Fruit fly (Drosophila melanogaster) whole organism, embryonic: ENCODE results near the gene Pat1.

Experiments used
- B-H1 ChIP-seq: fragments of 200-800 bp; sonication (Bioruptor generic); IDR thresholded peaks from 3 replicates; pipeline ENCODE4 v1.3.6; 2022; ENCODE audit warnings: missing biosample characterization, missing genetic modification characterization
- BEAF-32 ChIP-seq: fragments of 200-800 bp; sonication (Bioruptor generic); optimal IDR thresholded peaks from 3 replicates; lab custom pipeline; 2017; ENCODE audit warnings: missing biosample characterization, missing genetic modification characterization, mild to moderate bottlenecking, moderate library complexity, missing genetic modification reagents
- Bdp1 ChIP-seq: fragments of 200-800 bp; sonication (Bioruptor generic); optimal IDR thresholded peaks from 3 replicates; lab custom pipeline; 2016; ENCODE audit warnings: missing biosample characterization, missing genetic modification characterization
- Blimp-1 ChIP-seq: fragments of 200-800 bp; sonication (Bioruptor generic); optimal IDR thresholded peaks from 3 replicates; lab custom pipeline; 2018; ENCODE audit warnings: missing biosample characterization, missing genetic modification characterization, mild to moderate bottlenecking, moderate library complexity, missing genetic modification reagents
- CG10267 ChIP-seq: fragments of 200-800 bp; sonication (Bioruptor generic); optimal IDR thresholded peaks from 2 replicates; lab custom pipeline; 2018; ENCODE audit warnings: missing biosample characterization, mild to moderate bottlenecking, missing genetic modification characterization, moderate library complexity
- CG10565 ChIP-seq: fragments of 200-800 bp; sonication (Bioruptor generic); optimal IDR thresholded peaks from 3 replicates; lab custom pipeline; 2016; ENCODE audit warnings: missing biosample characterization, mild to moderate bottlenecking, missing genetic modification characterization
- CG11456 ChIP-seq: fragments of 200-800 bp; sonication (Bioruptor generic); IDR thresholded peaks from 3 replicates; pipeline ENCODE4 v1.3.6; 2022; ENCODE audit warnings: missing biosample characterization, missing genetic modification characterization
- CG11504 ChIP-seq: fragments of 200-800 bp; sonication (Bioruptor generic); optimal IDR thresholded peaks from 3 replicates; lab custom pipeline; 2019; ENCODE audit warnings: missing biosample characterization, mild to moderate bottlenecking, missing genetic modification characterization, moderate library complexity
- CG13775 ChIP-seq: fragments of 200-800 bp; sonication (Bioruptor generic); optimal IDR thresholded peaks from 3 replicates; lab custom pipeline; 2017; ENCODE audit warnings: missing biosample characterization, mild to moderate bottlenecking, missing genetic modification characterization
- CG15011 ChIP-seq: fragments of 200-800 bp; sonication (Bioruptor generic); optimal IDR thresholded peaks from 3 replicates; lab custom pipeline; 2018; ENCODE audit warnings: missing biosample characterization, mild to moderate bottlenecking, missing genetic modification characterization
- CG17361 ChIP-seq: fragments of 200-800 bp; sonication (Bioruptor generic); IDR thresholded peaks from 3 replicates; pipeline ENCODE4 v1.3.6; 2022; ENCODE audit warnings: missing biosample characterization, missing genetic modification characterization
- CG2116 ChIP-seq: fragments of 200-800 bp; sonication (Bioruptor generic); optimal IDR thresholded peaks from 3 replicates; lab custom pipeline; 2018; ENCODE audit warnings: missing biosample characterization, mild to moderate bottlenecking, missing genetic modification characterization
- CG2712 ChIP-seq: fragments of 200-800 bp; optimal IDR thresholded peaks from 3 replicates; lab custom pipeline; 2019; ENCODE audit warnings: missing biosample characterization, mild to moderate bottlenecking, missing genetic modification characterization, moderate library complexity
- CG3995 ChIP-seq: fragments of 200-800 bp; sonication (Bioruptor generic); optimal IDR thresholded peaks from 3 replicates; lab custom pipeline; 2016; ENCODE audit warnings: missing biosample characterization, missing genetic modification characterization
- CG42726 ChIP-seq: fragments of 200-800 bp; sonication (Bioruptor generic); IDR thresholded peaks from 2 replicates; pipeline ENCODE4 v1.3.6; 2022; ENCODE audit warnings: missing biosample characterization, missing genetic modification characterization; ENCODE audit not compliant: partially characterized antibody
- CG6813 ChIP-seq: fragments of 200-800 bp; sonication (Bioruptor generic); optimal IDR thresholded peaks from 2 replicates; lab custom pipeline; 2017; ENCODE audit warnings: missing biosample characterization, missing genetic modification characterization, mild to moderate bottlenecking, moderate library complexity, missing genetic modification reagents
- CG7271 ChIP-seq: fragments of 200-800 bp; sonication (Bioruptor generic); optimal IDR thresholded peaks from 2 replicates; lab custom pipeline; 2018; ENCODE audit warnings: missing biosample characterization, mild to moderate bottlenecking, missing genetic modification characterization, moderate library complexity
- CTCF ChIP-seq: fragments of 200-800 bp; sonication (Bioruptor generic); optimal IDR thresholded peaks from 2 replicates; lab custom pipeline; 2017; ENCODE audit warnings: missing biosample characterization, mild to moderate bottlenecking, missing genetic modification characterization, moderate library complexity
- Dip2 ChIP-seq: fragments of 200-800 bp; sonication (Bioruptor generic); IDR thresholded peaks from 2 replicates; pipeline ENCODE4 v1.3.6; 2022; ENCODE audit warnings: missing biosample characterization, missing genetic modification characterization
- Doc3 ChIP-seq: fragments of 200-800 bp; sonication (Bioruptor generic); IDR thresholded peaks from 3 replicates; pipeline ENCODE4 v1.3.6; 2022; ENCODE audit warnings: missing biosample characterization, missing genetic modification characterization; ENCODE audit not compliant: partially characterized antibody
- Dp ChIP-seq: fragments of 200-800 bp; sonication (Bioruptor generic); optimal IDR thresholded peaks from 2 replicates; lab custom pipeline; 2018; ENCODE audit warnings: missing biosample characterization, mild to moderate bottlenecking, missing genetic modification characterization, moderate library complexity
- Hand ChIP-seq: fragments of 200-800 bp; sonication (Bioruptor generic); optimal IDR thresholded peaks from 2 replicates; lab custom pipeline; 2017; ENCODE audit warnings: mild to moderate bottlenecking, missing biosample characterization, missing genetic modification reagents, missing genetic modification characterization
- Hr78 ChIP-seq, 2 experiments: fragments of 200-800 bp in 1 of 2; fragments of >200 bp in 1 of 2; sonication (Bioruptor generic) in 1 of 2; optimal IDR thresholded peaks; 2 replicates each; lab custom pipeline; 2017 to 2019; ENCODE audit warnings: missing biosample characterization in 2 of 2, missing genetic modification characterization in 2 of 2, mild to moderate bottlenecking in 1 of 2, moderate library complexity in 1 of 2
- Max ChIP-seq: fragments of 200-800 bp; sonication (Bioruptor generic); optimal IDR thresholded peaks from 2 replicates; lab custom pipeline; 2016; ENCODE audit warnings: missing biosample characterization, mild to moderate bottlenecking, missing genetic modification characterization
- Myb ChIP-seq: fragments of 200-800 bp; sonication (Bioruptor generic); optimal IDR thresholded peaks from 2 replicates; lab custom pipeline; 2016; ENCODE audit warnings: missing biosample characterization, missing genetic modification characterization
- NK7.1 ChIP-seq: fragments of 200-800 bp; sonication (Bioruptor generic); optimal IDR thresholded peaks from 3 replicates; lab custom pipeline; 2016; ENCODE audit warnings: missing biosample characterization, missing genetic modification characterization
- Neu2 ChIP-seq: fragments of 200-800 bp; sonication (Bioruptor generic); optimal IDR thresholded peaks from 3 replicates; lab custom pipeline; 2016; ENCODE audit warnings: missing biosample characterization, missing genetic modification characterization, borderline replicate concordance
- NfI ChIP-seq: fragments of 200-800 bp; sonication (Bioruptor generic); optimal IDR thresholded peaks from 3 replicates; lab custom pipeline; 2018; ENCODE audit warnings: missing biosample characterization, mild to moderate bottlenecking, missing genetic modification characterization, moderate library complexity
- Sox102F ChIP-seq: fragments of 200-800 bp; sonication (Bioruptor generic); optimal IDR thresholded peaks from 2 replicates; lab custom pipeline; 2018; ENCODE audit warnings: missing biosample characterization, mild to moderate bottlenecking, missing genetic modification characterization, moderate library complexity
- TFAM ChIP-seq: fragments of 200-800 bp; sonication (Bioruptor generic); optimal IDR thresholded peaks from 2 replicates; lab custom pipeline; 2017; ENCODE audit warnings: missing biosample characterization, missing genetic modification characterization, inconsistent platforms
- Vsx1 ChIP-seq: fragments of 200-800 bp; sonication (Bioruptor generic); optimal IDR thresholded peaks from 2 replicates; lab custom pipeline; 2017; ENCODE audit warnings: missing biosample characterization, mild to moderate bottlenecking, missing genetic modification characterization, missing genetic modification reagents
- YL-1 ChIP-seq: fragments of 200-800 bp; sonication (Bioruptor generic); optimal IDR thresholded peaks from 3 replicates; lab custom pipeline; 2017; ENCODE audit warnings: missing biosample characterization, mild to moderate bottlenecking, missing genetic modification characterization
- aop ChIP-seq: fragments of 200-800 bp; sonication (Bioruptor generic); IDR thresholded peaks from 2 replicates; pipeline ENCODE4 v1.3.6; 2022; ENCODE audit warnings: missing biosample characterization, missing genetic modification characterization
- ara ChIP-seq: fragments of 200-800 bp; sonication (Bioruptor generic); IDR thresholded peaks from 2 replicates; pipeline ENCODE4 v1.3.6; 2022; ENCODE audit warnings: missing biosample characterization, missing genetic modification characterization
- ase ChIP-seq: fragments of 200-800 bp; sonication (Bioruptor generic); IDR thresholded peaks from 3 replicates; pipeline ENCODE4 v1.3.6; 2022; ENCODE audit warnings: missing biosample characterization, missing genetic modification characterization
- bowl ChIP-seq: fragments of 200-800 bp; sonication (Bioruptor generic); IDR thresholded peaks from 2 replicates; pipeline ENCODE4 v1.3.6; 2022; ENCODE audit warnings: missing biosample characterization, missing genetic modification characterization
- dpn ChIP-seq, 2 experiments: fragments of 200-800 bp; sonication (Bioruptor generic); optimal IDR thresholded peaks; 3 replicates each; lab custom pipeline; 2016; ENCODE audit warnings: missing biosample characterization in 2 of 2, missing genetic modification characterization in 2 of 2
- insv ChIP-seq, 2 experiments: fragments of 200-800 bp; sonication (Bioruptor generic); optimal IDR thresholded peaks; 3 replicates each; lab custom pipeline; 2016 to 2018; ENCODE audit warnings: missing biosample characterization in 2 of 2, missing genetic modification characterization in 2 of 2
- klu ChIP-seq: fragments of 200-800 bp; sonication (Bioruptor generic); IDR thresholded peaks from 2 replicates; pipeline ENCODE4 v1.3.6; 2022; ENCODE audit warnings: missing biosample characterization, missing genetic modification characterization
- lov ChIP-seq, 2 experiments: fragments of 200-800 bp in 1 of 2; fragments of >200 bp in 1 of 2; sonication (Bioruptor generic) in 1 of 2; IDR thresholded peaks in 1 of 2; optimal IDR thresholded peaks in 1 of 2; 2 replicates in 1 of 2; 3 replicates in 1 of 2; pipeline versions ENCODE4 v1.3.6 to Lab custom; 2017 to 2022; ENCODE audit warnings: missing biosample characterization in 1 of 2, missing genetic modification characterization in 1 of 2
- luna ChIP-seq: fragments of 200-800 bp; sonication (Bioruptor generic); optimal IDR thresholded peaks from 2 replicates; lab custom pipeline; 2016; ENCODE audit warnings: missing biosample characterization, missing genetic modification characterization
- maf-S ChIP-seq: fragments of 200-800 bp; sonication (Bioruptor generic); optimal IDR thresholded peaks from 2 replicates; lab custom pipeline; 2016; ENCODE audit warnings: missing biosample characterization, missing genetic modification characterization
- nerfin-1 ChIP-seq: fragments of 200-800 bp; sonication (Bioruptor generic); optimal IDR thresholded peaks from 3 replicates; lab custom pipeline; 2019; ENCODE audit warnings: missing biosample characterization, mild to moderate bottlenecking, missing genetic modification characterization, moderate library complexity
- oc ChIP-seq: fragments of 200-800 bp; sonication (Bioruptor generic); optimal IDR thresholded peaks from 2 replicates; lab custom pipeline; 2018; ENCODE audit warnings: missing biosample characterization, mild to moderate bottlenecking, missing genetic modification characterization, moderate library complexity
- ro ChIP-seq: fragments of 200-800 bp; sonication (Bioruptor generic); IDR thresholded peaks from 2 replicates; pipeline ENCODE4 v1.3.6; 2022; ENCODE audit warnings: missing biosample characterization, missing genetic modification characterization
- sens ChIP-seq: fragments of 200-800 bp; sonication (Bioruptor generic); peaks from one replicate; lab custom pipeline; 2016; ENCODE audit warnings: missing biosample characterization, missing genetic modification characterization
- sqz ChIP-seq: fragments of 200-800 bp; sonication (Bioruptor generic); optimal IDR thresholded peaks from 3 replicates; lab custom pipeline; 2018; ENCODE audit warnings: missing biosample characterization, mild to moderate bottlenecking, missing genetic modification characterization
- tna ChIP-seq: fragments of 200-800 bp; sonication (Bioruptor generic); IDR thresholded peaks from 2 replicates; pipeline ENCODE4 v1.3.6; 2022; ENCODE audit warnings: missing biosample characterization, missing genetic modification characterization; ENCODE audit not compliant: partially characterized antibody
- trem ChIP-seq: fragments of 200-800 bp; optimal IDR thresholded peaks from 3 replicates; lab custom pipeline; 2019; ENCODE audit warnings: missing biosample characterization, mild to moderate bottlenecking, missing genetic modification characterization, moderate library complexity
- zen2 ChIP-seq: fragments of 200-800 bp; sonication (Bioruptor generic); IDR thresholded peaks from 3 replicates; pipeline ENCODE4 v1.3.6; 2022; ENCODE audit warnings: missing biosample characterization, missing genetic modification characterization; ENCODE audit not compliant: partially characterized antibody

Gene Pat1

dm6 chrX:6615476-6615875, 24.9 kb downstream of the Pat1 start (continued):
- TF ChIP-seq YL-1 = no peak
- no peak for TF ChIP-seq aop
- TF ChIP-seq CG13775 (GFP tag; lab: Kevin White, UChicago) = no peak
- no peak for TF ChIP-seq Hr78 (GFP tag; optimal IDR thresholded peaks at IDR 0.05; lab: Kevin White, UChicago)
- no peak for TF ChIP-seq Max (GFP tag; lab: Kevin White, UChicago)
- TF ChIP-seq bowl = no peak
- TF ChIP-seq Vsx1 = no peak
- no peak for TF ChIP-seq CG6813 (GFP tag; lab: Kevin White, UChicago)
- no peak for TF ChIP-seq CG11456 (GFP tag; lab: Robert Waterston, UW)
- no peak for TF ChIP-seq BEAF-32
- peak; percentile 41 for TF ChIP-seq nerfin-1 (tag; lab: Kevin White, UChicago)
- no peak for TF ChIP-seq insv (GFP tag; optimal IDR thresholded peaks at IDR 0.05; lab: Kevin White, UChicago)
- peak; percentile 15 for TF ChIP-seq trem (tag; lab: Kevin White, UChicago)
- peak; percentile 76 for TF ChIP-seq CG11504 (tag; lab: Kevin White, UChicago)
- TF ChIP-seq Neu2 = no peak
- no peak for TF ChIP-seq NK7.1
- TF ChIP-seq B-H1 = peak; percentile 46; the same call in 1 of the 3 replicates
- no peak for TF ChIP-seq CG15011 (GFP tag; lab: Kevin White, UChicago)
- no peak for TF ChIP-seq Hand
- TF ChIP-seq CG42726 = no peak
- peak; percentile 28 for TF ChIP-seq CTCF (GFP tag; lab: Kevin White, UChicago)
- TF ChIP-seq sens = peak; percentile 95
- no peak for TF ChIP-seq ro (GFP tag; lab: Robert Waterston, UW)
- peak; percentile 21 for TF ChIP-seq oc
- TF ChIP-seq sqz (GFP tag; lab: Kevin White, UChicago) = peak; percentile 65
- TF ChIP-seq Blimp-1 (GFP tag; lab: Kevin White, UChicago) = peak; percentile 74
- TF ChIP-seq CG17361 (GFP tag; lab: Robert Waterston, UW) = peak; percentile 66
- no peak for TF ChIP-seq Dip2
- 0 out of 2 replicates have a peak, but pooled peaks have one; percentile 9 for TF ChIP-seq klu (GFP tag; lab: Robert Waterston, UW)
- TF ChIP-seq CG2116 = no peak
- no peak for TF ChIP-seq Dp
- peak; percentile 76 for TF ChIP-seq ara (GFP tag; lab: Robert Waterston, UW)
- TF ChIP-seq Myb (GFP tag; lab: Kevin White, UChicago) = no peak
- no peak for TF ChIP-seq zen2
- TF ChIP-seq CG2712 = peak; percentile 70
- no peak for TF ChIP-seq NfI (GFP tag; lab: Kevin White, UChicago)
- no peak for TF ChIP-seq TFAM (GFP tag; lab: Kevin White, UChicago)
- TF ChIP-seq luna = no peak
- no peak for TF ChIP-seq CG7271 (tag; lab: Kevin White, UChicago)
- TF ChIP-seq ase = peak; percentile 35; the same call in 1 of the 3 replicates
- TF ChIP-seq maf-S (GFP tag; lab: Kevin White, UChicago) = no peak
- TF ChIP-seq CG3995 (GFP tag; lab: Kevin White, UChicago) = no peak
- no peak for TF ChIP-seq Bdp1
- TF ChIP-seq Doc3 = no peak
- TF ChIP-seq CG10267 = peak; percentile 42
- TF ChIP-seq lov (optimal IDR thresholded peaks at IDR 0.05; lab: Kevin White, UChicago) = no peak
- TF ChIP-seq lov (GFP tag; IDR thresholded peaks at IDR 0.05; lab: Robert Waterston, UW) = no peak
- TF ChIP-seq CG10565 (GFP tag; lab: Kevin White, UChicago) = no peak
- no peak for TF ChIP-seq tna
- peak; percentile 17 to 27 for TF ChIP-seq dpn (GFP tag; optimal IDR thresholded peaks at IDR 0.05; lab: Kevin White, UChicago)
- TF ChIP-seq Sox102F (GFP tag; lab: Kevin White, UChicago) = peak; percentile 69
